Worm (Caenorhabditis elegans) whole organism, L4 larva: Measurements from ENCODE around the gene F53F1.6.
"Not testable (repeated sequence)": the region's sequence is repeated elsewhere in the genome, so short reads cannot be mapped to it uniquely, and the experiment has no call there.

Experiments
- F26F4.8 ChIP-seq: fragments of 200-800 bp; sonication (Bioruptor generic); conservative IDR thresholded peaks from 2 replicates; pipeline ENCODE4 v1.3.6; 2022; ENCODE audit warnings: missing genetic modification characterization, missing compliant biosample characterization
- ama-1 ChIP-seq: fragments of 150-350 bp; optimal IDR thresholded peaks from 2 replicates; lab custom pipeline; 2014; ENCODE audit warnings: inconsistent platforms, mixed read lengths
- fkh-10 ChIP-seq: fragments of 150-350 bp; optimal IDR thresholded peaks from 2 replicates; lab custom pipeline; 2014; ENCODE audit warnings: missing biosample characterization, missing genetic modification reagents, missing genetic modification characterization
- hlh-30 ChIP-seq: sonication (generic microtip); optimal IDR thresholded peaks from 2 replicates; lab custom pipeline; 2017; ENCODE audit warnings: antibody characterized with exemption, mild to moderate bottlenecking, missing genetic modification characterization, missing compliant biosample characterization; ENCODE audit not compliant: insufficient read depth
- lim-7 ChIP-seq: fragments of 200-800 bp; sonication (Bioruptor generic); IDR thresholded peaks from 2 replicates; pipeline ENCODE4 v1.3.6; 2022; ENCODE audit warnings: missing genetic modification characterization, missing compliant biosample characterization
- lin-39 ChIP-seq: fragments of 150-350 bp; optimal IDR thresholded peaks from 2 replicates; lab custom pipeline; 2014; ENCODE audit warnings: missing biosample characterization, missing genetic modification reagents, missing genetic modification characterization
- mdl-1 ChIP-seq, 2 experiments: fragments of 150-350 bp in 1 of 2; sonication (generic microtip) in 1 of 2; optimal IDR thresholded peaks; 2 replicates each; lab custom pipeline; 2014 to 2017; ENCODE audit warnings: missing biosample characterization in 2 of 2, missing genetic modification characterization in 2 of 2
- mep-1 ChIP-seq: fragments of 150-350 bp; sonication (generic microtip); optimal IDR thresholded peaks from 3 replicates; lab custom pipeline; 2014; ENCODE audit warnings: missing biosample characterization, missing genetic modification characterization
- nhr-237 ChIP-seq: sonication (generic microtip); optimal IDR thresholded peaks from 2 replicates; lab custom pipeline; 2017; ENCODE audit warnings: missing biosample characterization, missing genetic modification characterization
- nhr-25 ChIP-seq: sonication (generic microtip); optimal IDR thresholded peaks from 2 replicates; lab custom pipeline; 2017; ENCODE audit warnings: missing genetic modification characterization, mild to moderate bottlenecking, missing compliant biosample characterization, antibody characterized with exemption, moderate library complexity, borderline replicate concordance; ENCODE audit not compliant: insufficient read depth
- pha-4 ChIP-seq, 2 experiments: fragments of 150-350 bp in 1 of 2; fragments of 200-800 bp in 1 of 2; sonication (Bioruptor generic) in 1 of 2; IDR thresholded peaks in 1 of 2; optimal IDR thresholded peaks in 1 of 2; 2 replicates each; pipeline versions ENCODE4 v1.3.6 to Lab custom; 2014 to 2022; ENCODE audit warnings: missing genetic modification characterization in 2 of 2, missing genetic modification reagents in 2 of 2, missing biosample characterization in 1 of 2, missing compliant biosample characterization in 1 of 2
- snpc-4 ChIP-seq: fragments of 150-350 bp; optimal IDR thresholded peaks from 2 replicates; lab custom pipeline; 2014; ENCODE audit warnings: missing biosample characterization, missing genetic modification characterization

- not testable (repeated sequence) for TF ChIP-seq snpc-4 (tag; lab: Kevin White, UChicago); lin-39; ama-1 (lab: Kevin White, UChicago); nhr-25; mep-1 (tag; lab: Kevin White, UChicago); nhr-237 (tag; lab: Kevin White, UChicago); pha-4 (GFP tag; IDR thresholded peaks at IDR 0.05; lab: Robert Waterston, UW); pha-4 (tag; optimal IDR thresholded peaks at IDR 0.05; lab: Kevin White, UChicago); mdl-1 (tag; optimal IDR thresholded peaks at IDR 0.05; lab: Kevin White, UChicago); hlh-30; F26F4.8 (GFP tag; lab: Robert Waterston, UW); fkh-10 (GFP tag; lab: Kevin White, UChicago); lim-7 (GFP tag; lab: Robert Waterston, UW)
These were observed 26.1 kb upstream of the F53F1.6 start, which contains the start of gene Y2H9A.6 for ce11 chrV:13443535-13443934.
